Worm (Caenorhabditis elegans) whole organism, L3 larva: ENCODE results near the gene orc-3.
A peak's percentile ranks its signal among the peaks of the same experiment; 100 is the strongest.

Experiments used
- R02D3.7 ChIP-seq: fragments of 150-350 bp; optimal IDR thresholded peaks from 2 replicates; lab custom pipeline; 2014; ENCODE audit warnings: missing biosample characterization, missing genetic modification characterization
- ama-1 ChIP-seq: fragments of 150-350 bp; optimal IDR thresholded peaks from 2 replicates; lab custom pipeline; 2018
- ceh-16 ChIP-seq: sonication (generic microtip); optimal IDR thresholded peaks from 2 replicates; lab custom pipeline; 2017; ENCODE audit warnings: missing biosample characterization, missing genetic modification characterization
- ceh-28 ChIP-seq: fragments of 150-350 bp; optimal IDR thresholded peaks from 2 replicates; lab custom pipeline; 2014; ENCODE audit warnings: missing biosample characterization, missing genetic modification reagents, missing genetic modification characterization
- ceh-82 ChIP-seq: fragments of 150-350 bp; optimal IDR thresholded peaks from 2 replicates; lab custom pipeline; 2014; ENCODE audit warnings: missing biosample characterization, missing genetic modification characterization
- ceh-9 ChIP-seq: sonication (generic microtip); optimal IDR thresholded peaks from 2 replicates; lab custom pipeline; 2018; ENCODE audit warnings: missing biosample characterization, missing genetic modification characterization
- egl-27 ChIP-seq: sonication (generic microtip); optimal IDR thresholded peaks from 4 replicates; lab custom pipeline; 2017; ENCODE audit warnings: missing biosample characterization, missing genetic modification reagents, missing genetic modification characterization
- egl-5 ChIP-seq: fragments of 150-350 bp; optimal IDR thresholded peaks from 2 replicates; lab custom pipeline; 2017; ENCODE audit warnings: missing biosample characterization, missing genetic modification reagents, missing genetic modification characterization, inconsistent platforms
- elt-1 ChIP-seq: fragments of 150-350 bp; optimal IDR thresholded peaks from 2 replicates; lab custom pipeline; 2014; ENCODE audit warnings: missing biosample characterization, missing genetic modification characterization
- elt-2 ChIP-seq: sonication (generic microtip); optimal IDR thresholded peaks from 2 replicates; lab custom pipeline; 2016; ENCODE audit warnings: missing genetic modification reagents, mild to moderate bottlenecking, missing genetic modification characterization, missing compliant biosample characterization
- eor-1 ChIP-seq, 2 experiments: fragments of 150-350 bp; optimal IDR thresholded peaks; 2 replicates each; lab custom pipeline; 2014 to 2018; ENCODE audit warnings: missing biosample characterization in 2 of 2, missing genetic modification characterization in 2 of 2
- fkh-10 ChIP-seq: sonication (generic microtip); optimal IDR thresholded peaks from 2 replicates; lab custom pipeline; 2017; ENCODE audit warnings: missing biosample characterization, missing genetic modification reagents, missing genetic modification characterization
- fkh-2 ChIP-seq: fragments of 150-350 bp; optimal IDR thresholded peaks from 2 replicates; lab custom pipeline; 2014; ENCODE audit warnings: missing biosample characterization, missing genetic modification reagents, missing genetic modification characterization
- fos-1 ChIP-seq: fragments of 150-350 bp; optimal IDR thresholded peaks from 2 replicates; lab custom pipeline; 2014; ENCODE audit warnings: missing biosample characterization, missing genetic modification characterization
- hmg-11 ChIP-seq: sonication (generic microtip); optimal IDR thresholded peaks from 2 replicates; lab custom pipeline; 2016; ENCODE audit warnings: missing genetic modification characterization, missing compliant biosample characterization
- jun-1 ChIP-seq: fragments of 150-350 bp; optimal IDR thresholded peaks from 2 replicates; lab custom pipeline; 2014; ENCODE audit warnings: missing biosample characterization, missing genetic modification reagents, missing genetic modification characterization
- lin-15B ChIP-seq: fragments of 150-350 bp; optimal IDR thresholded peaks from 2 replicates; lab custom pipeline; 2014; ENCODE audit warnings: missing biosample characterization, missing genetic modification characterization
- lin-39 ChIP-seq: fragments of 150-350 bp; optimal IDR thresholded peaks from 2 replicates; lab custom pipeline; 2018; ENCODE audit warnings: missing biosample characterization, missing genetic modification reagents, missing genetic modification characterization
- lsy-12 ChIP-seq: sonication (generic microtip); optimal IDR thresholded peaks from 2 replicates; lab custom pipeline; 2016; ENCODE audit warnings: mild to moderate bottlenecking, missing genetic modification characterization, missing compliant biosample characterization
- mdl-1 ChIP-seq: fragments of 150-350 bp; optimal IDR thresholded peaks from 2 replicates; lab custom pipeline; 2014; ENCODE audit warnings: missing biosample characterization, missing genetic modification characterization
- mml-1 ChIP-seq: fragments of 150-350 bp; sonication (generic microtip); optimal IDR thresholded peaks from 3 replicates; lab custom pipeline; 2014; ENCODE audit warnings: missing biosample characterization, missing genetic modification characterization
- nfya-1 ChIP-seq: sonication (generic microtip); optimal IDR thresholded peaks from 2 replicates; lab custom pipeline; 2017; ENCODE audit warnings: missing genetic modification characterization, mild to moderate bottlenecking, missing compliant biosample characterization, antibody characterized with exemption, moderate library complexity; ENCODE audit not compliant: insufficient read depth
- nhr-11 ChIP-seq: fragments of 150-350 bp; optimal IDR thresholded peaks from 2 replicates; lab custom pipeline; 2014; ENCODE audit warnings: missing biosample characterization, missing genetic modification characterization
- nhr-12 ChIP-seq: fragments of 150-350 bp; optimal IDR thresholded peaks from 2 replicates; lab custom pipeline; 2014; ENCODE audit warnings: missing biosample characterization, missing genetic modification characterization
- nhr-23 ChIP-seq: fragments of 150-350 bp; optimal IDR thresholded peaks from 2 replicates; lab custom pipeline; 2014; ENCODE audit warnings: missing biosample characterization, missing genetic modification reagents, missing genetic modification characterization
- nhr-43 ChIP-seq: sonication (generic microtip); optimal IDR thresholded peaks from 2 replicates; lab custom pipeline; 2016; ENCODE audit warnings: mild to moderate bottlenecking, missing genetic modification characterization, missing compliant biosample characterization; ENCODE audit not compliant: poor library complexity, severe bottlenecking
- nhr-67 ChIP-seq: fragments of 150-350 bp; optimal IDR thresholded peaks from 2 replicates; lab custom pipeline; 2014; ENCODE audit warnings: missing biosample characterization, missing genetic modification characterization
- pha-4 ChIP-seq: fragments of 150-350 bp; optimal IDR thresholded peaks from 2 replicates; lab custom pipeline; 2014; ENCODE audit warnings: missing biosample characterization, missing genetic modification reagents, missing genetic modification characterization
- tbx-2 ChIP-seq: sonication (generic microtip); optimal IDR thresholded peaks from 2 replicates; lab custom pipeline; 2016; ENCODE audit warnings: mild to moderate bottlenecking, missing genetic modification characterization, missing compliant biosample characterization
- unc-62 ChIP-seq: fragments of 150-350 bp; sonication (generic microtip); optimal IDR thresholded peaks from 4 replicates; lab custom pipeline; 2014; ENCODE audit warnings: missing biosample characterization, missing genetic modification reagents, missing genetic modification characterization
- zag-1 ChIP-seq: fragments of 150-350 bp; optimal IDR thresholded peaks from 2 replicates; lab custom pipeline; 2014; ENCODE audit warnings: missing biosample characterization, missing genetic modification characterization
- ztf-11 ChIP-seq: fragments of 150-350 bp; optimal IDR thresholded peaks from 2 replicates; lab custom pipeline; 2014; ENCODE audit warnings: missing biosample characterization, missing genetic modification characterization
- ztf-4 ChIP-seq: fragments of 150-350 bp; optimal IDR thresholded peaks from 2 replicates; lab custom pipeline; 2014; ENCODE audit warnings: missing biosample characterization, missing genetic modification characterization

orc-3 gene

DNA sequence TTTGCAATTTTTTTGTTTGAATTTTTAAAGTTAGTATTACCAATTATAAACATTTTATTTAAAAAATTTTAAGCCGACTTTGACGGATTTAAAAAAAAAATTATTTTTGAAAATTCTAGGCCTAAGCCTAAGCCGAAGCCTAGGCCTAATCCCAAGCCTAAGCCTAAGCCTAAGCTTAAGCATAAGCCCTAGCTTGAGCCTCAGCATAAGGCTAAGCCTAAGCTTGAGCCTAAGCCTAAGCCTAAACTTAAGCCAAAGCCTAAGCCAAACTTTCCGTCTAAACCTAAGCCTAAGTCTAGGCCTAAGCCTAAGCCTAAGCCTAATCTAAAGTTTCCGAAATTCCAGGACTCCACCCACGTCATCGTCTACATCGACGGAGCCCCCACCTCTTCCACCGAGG lies 38.3 kb upstream of the orc-3 start:
- TF ChIP-seq ztf-4 (tag; lab: Kevin White, UChicago) (no peak), zag-1 (tag; lab: Kevin White, UChicago) (no peak), unc-62 (GFP tag; lab: Kevin White, UChicago) (no peak), mdl-1 (tag; lab: Kevin White, UChicago) (no peak), egl-5 (tag; lab: Kevin White, UChicago) (no peak), nhr-23 (no peak), fkh-2 (tag; lab: Kevin White, UChicago) (no peak)

DNA sequence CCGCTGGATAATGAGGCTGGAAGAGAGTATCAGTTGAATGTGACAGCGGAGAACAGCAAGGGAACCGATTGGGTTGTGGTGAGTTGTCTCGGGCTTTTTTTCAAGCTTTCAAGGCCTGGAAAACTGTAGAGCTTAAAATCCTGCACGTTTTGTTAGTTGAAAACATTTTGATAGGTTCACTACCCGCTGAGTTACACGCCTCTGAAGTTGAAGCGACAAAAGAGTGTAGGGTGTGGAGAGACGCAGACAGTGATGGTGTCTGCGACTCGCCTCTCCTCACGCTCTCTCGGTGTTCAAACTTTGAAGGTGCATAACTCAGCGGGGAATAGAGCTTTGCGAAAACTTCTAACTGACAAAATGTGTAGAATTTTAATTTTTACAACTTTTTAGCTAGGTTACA lies 34.6 kb upstream of the orc-3 start:
- TF ChIP-seq ztf-11 (tag; lab: Kevin White, UChicago): no peak
- TF ChIP-seq nfya-1 (tag; lab: Kevin White, UChicago): no peak
- TF ChIP-seq ceh-82 (tag; lab: Kevin White, UChicago): no peak
- no peak for TF ChIP-seq lin-15B (tag; lab: Kevin White, UChicago)
- TF ChIP-seq R02D3.7 (tag; lab: Kevin White, UChicago): no peak
- TF ChIP-seq lsy-12 (tag; lab: Kevin White, UChicago): no peak
- TF ChIP-seq nhr-43 (tag; lab: Kevin White, UChicago): peak; percentile 4
- TF ChIP-seq nhr-67 (tag; lab: Kevin White, UChicago): no peak
- TF ChIP-seq zag-1 (tag; lab: Kevin White, UChicago): no peak

DNA sequence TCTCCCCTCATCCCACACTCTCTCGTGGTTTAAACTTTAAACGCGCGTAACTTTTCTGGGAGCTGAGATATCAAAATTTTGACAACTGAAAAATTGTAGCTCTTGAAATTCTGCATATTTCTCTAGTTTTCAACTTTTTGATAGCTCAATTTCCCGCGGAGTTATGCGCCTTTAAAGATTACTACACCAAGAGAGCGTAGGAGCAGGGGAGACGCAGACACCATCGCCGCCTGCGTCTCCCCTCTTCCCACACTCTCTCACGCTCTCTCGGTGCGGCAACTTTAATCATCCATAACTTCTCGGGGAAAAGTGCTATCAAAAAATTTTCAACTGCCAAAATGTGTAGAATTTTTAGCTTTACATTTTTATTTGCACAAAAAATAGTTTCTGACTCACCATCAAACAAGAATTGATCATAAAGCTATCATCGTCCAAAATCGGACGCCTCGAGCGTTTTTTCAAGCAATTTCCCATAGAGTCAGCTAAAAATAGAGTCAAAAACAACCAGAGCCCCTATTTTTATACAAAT lies 31.8 kb upstream of the orc-3 start, which contains the start of gene eak-3:
Gene eak-3 (minus strand): TSS at position 479 of the 529 bp plus-strand sequence.
- TF ChIP-seq nhr-11 (tag; lab: Kevin White, UChicago) (no peak), nhr-12 (no peak), nhr-23 (no peak), ceh-82 (tag; lab: Kevin White, UChicago) (no peak), fos-1 (tag; lab: Kevin White, UChicago) (no peak), lin-39 (tag; lab: Kevin White, UChicago) (no peak), elt-1 (tag; lab: Kevin White, UChicago) (no peak), mml-1 (no peak), tbx-2 (tag; lab: Kevin White, UChicago) (no peak), nhr-43 (tag; lab: Kevin White, UChicago) (no peak), lsy-12 (tag; lab: Kevin White, UChicago) (no peak), ama-1 (lab: Kevin White, UChicago) (no peak), jun-1 (tag; lab: Kevin White, UChicago) (no peak), nfya-1 (tag; lab: Kevin White, UChicago) (no peak), ztf-11 (tag; lab: Kevin White, UChicago) (no peak), unc-62 (GFP tag; lab: Kevin White, UChicago) (no peak), fkh-10 (GFP tag; lab: Kevin White, UChicago) (no peak), ceh-9 (tag; lab: Kevin White, UChicago) (no peak), fkh-2 (tag; lab: Kevin White, UChicago) (no peak), pha-4 (no peak)

DNA sequence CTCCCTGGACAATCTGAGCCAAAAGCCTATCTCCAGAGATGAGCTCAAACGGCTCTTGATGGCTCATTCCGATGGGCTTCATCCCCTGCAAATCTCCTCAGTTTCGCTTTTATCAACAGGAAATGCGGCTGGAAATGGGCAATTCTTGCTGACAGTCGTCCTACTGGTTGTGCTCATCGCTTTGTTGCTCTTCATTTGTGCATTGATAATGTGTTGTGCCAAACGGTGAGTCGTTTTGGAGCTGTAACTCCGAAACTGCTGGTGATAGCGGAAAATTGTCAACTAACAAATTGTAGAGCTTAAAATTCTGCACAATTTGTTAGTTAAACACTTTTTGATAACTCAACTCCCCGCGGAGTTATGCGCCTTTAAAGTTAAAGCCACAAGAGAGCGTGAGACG lies 28.9 kb upstream of the orc-3 start:
- no peak for TF ChIP-seq mml-1
- no peak for TF ChIP-seq nhr-23
- TF ChIP-seq elt-2: no peak
- TF ChIP-seq nfya-1 (tag; lab: Kevin White, UChicago): no peak
- no peak for TF ChIP-seq tbx-2 (tag; lab: Kevin White, UChicago)
- TF ChIP-seq fos-1 (tag; lab: Kevin White, UChicago): no peak
- no peak for TF ChIP-seq pha-4
- TF ChIP-seq egl-27 (tag; lab: Kevin White, UChicago): no peak
- no peak for TF ChIP-seq ceh-28 (tag; lab: Kevin White, UChicago)
- TF ChIP-seq ceh-16 (tag; lab: Kevin White, UChicago): no peak
- TF ChIP-seq hmg-11 (tag; lab: Kevin White, UChicago): no peak

DNA sequence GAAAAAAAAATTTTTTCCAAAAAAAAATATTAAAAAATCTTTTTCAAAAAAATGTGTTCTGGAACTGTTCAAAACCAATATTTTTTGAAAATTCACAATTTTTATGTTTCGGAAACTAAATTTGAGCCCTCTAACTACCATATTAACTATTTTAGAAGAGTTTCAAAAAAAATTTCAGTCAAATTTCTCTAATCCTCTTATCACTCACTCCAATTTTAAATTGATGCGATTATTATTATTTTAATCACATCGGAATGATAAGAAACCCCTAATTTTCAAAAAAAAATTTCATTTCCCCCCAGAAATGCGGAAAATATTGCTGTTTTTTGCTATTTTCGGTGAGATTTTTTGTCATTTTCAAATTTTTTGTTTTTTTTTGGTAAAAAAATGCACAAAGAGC lies 26.2 kb upstream of the orc-3 start, which contains the start of gene nspg-8:
Gene nspg-8 (plus strand): TSS at position 301 of the 400 bp plus-strand sequence.
- no peak for TF ChIP-seq zag-1 (tag; lab: Kevin White, UChicago)
- TF ChIP-seq ztf-4 (tag; lab: Kevin White, UChicago): no peak
- TF ChIP-seq elt-2: peak; percentile 23
- no peak for TF ChIP-seq eor-1 (tag; optimal IDR thresholded peaks at IDR 0.05; lab: Kevin White, UChicago)
- TF ChIP-seq R02D3.7 (tag; lab: Kevin White, UChicago): no peak
- TF ChIP-seq jun-1 (tag; lab: Kevin White, UChicago): no peak
